Fruit fly (Drosophila melanogaster): ENCODE measurements around the gene CG15286.

DNA sequence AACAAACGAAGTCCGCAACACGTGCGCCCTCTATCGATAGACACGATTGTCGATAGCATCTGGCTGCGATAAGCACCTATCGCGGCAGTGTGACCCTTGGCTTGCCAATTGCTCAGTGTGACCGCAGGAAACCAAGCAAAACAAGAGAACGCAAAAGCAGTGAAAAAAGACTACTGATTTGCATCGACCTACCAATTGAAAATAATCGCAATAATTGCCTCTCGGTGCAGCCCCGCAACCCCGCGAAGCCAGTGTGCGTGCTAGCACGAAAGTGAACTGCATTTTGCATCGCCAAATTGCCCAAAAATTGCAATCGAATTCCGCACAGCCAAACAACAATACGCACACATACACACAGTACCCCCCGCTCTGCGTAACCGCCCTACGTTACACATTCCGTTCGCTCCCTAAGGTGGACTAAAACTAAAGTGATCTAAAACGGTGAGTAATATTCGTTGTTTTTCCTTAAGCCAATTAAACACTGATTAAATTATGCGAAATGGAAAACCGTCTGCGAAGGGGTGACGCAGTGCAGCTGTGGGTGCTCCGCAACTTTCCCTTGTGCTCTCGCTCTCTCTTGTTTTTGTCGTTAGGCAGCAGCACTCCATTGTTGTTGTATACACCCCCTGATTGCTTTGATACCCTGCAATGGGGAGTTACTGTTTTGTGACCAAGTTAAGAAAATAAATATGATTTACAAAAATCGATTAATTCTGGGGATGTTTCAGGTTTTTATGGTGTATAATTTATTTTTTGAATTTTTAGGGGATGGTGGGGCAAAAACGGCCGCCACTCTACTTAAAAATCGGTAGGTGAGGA is 17.2 kb downstream of the CG15286 start, which contains the start of gene Rab14:
- TF ChIP-seq Myc (optimal IDR thresholded peaks at IDR 0.05) (no peak), insv (optimal IDR thresholded peaks at IDR 0.05) (no peak), h (optimal IDR thresholded peaks at IDR 0.05) (no peak), psq (optimal IDR thresholded peaks at IDR 0.05) (no peak), ttk (optimal IDR thresholded peaks at IDR 0.05) (no peak)
